Fruit fly (Drosophila melanogaster): ENCODE data around the gene CG13051.

Gene CG13051

dm6 chr3L:16286258-16286657, 21.4 kb upstream of the CG13051 start (continued):
- TF ChIP-seq Hr38 (GFP tag; optimal IDR thresholded peaks at IDR 0.05) = no peak
- peak; percentile 78 for TF ChIP-seq CG1621 (tag; optimal IDR thresholded peaks at IDR 0.05)
- no peak for TF ChIP-seq fd85E (GFP tag; optimal IDR thresholded peaks at IDR 0.05)
- peak; percentile 9 for TF ChIP-seq CG32006 (GFP tag; optimal IDR thresholded peaks at IDR 0.05)
- TF ChIP-seq CG8319 (GFP tag; optimal IDR thresholded peaks at IDR 0.05) = peak; percentile 38
- TF ChIP-seq esn (GFP tag; optimal IDR thresholded peaks at IDR 0.05) = peak; percentile 37
- peak; percentile 47 for TF ChIP-seq CG9139 (GFP tag; optimal IDR thresholded peaks at IDR 0.05)
- peak; percentile 71 for TF ChIP-seq Eip75B (GFP tag; optimal IDR thresholded peaks at IDR 0.05)
- no peak for TF ChIP-seq CG11294 (GFP tag; IDR thresholded peaks at IDR 0.05)
- no peak for TF ChIP-seq Ets21C (GFP tag; optimal IDR thresholded peaks at IDR 0.05)
- TF ChIP-seq CG8632 (GFP tag; optimal IDR thresholded peaks at IDR 0.05) = peak; percentile 67
- peak; percentile 79 for TF ChIP-seq fd59A (GFP tag; optimal IDR thresholded peaks at IDR 0.05)
- TF ChIP-seq CG10631 (GFP tag; optimal IDR thresholded peaks at IDR 0.05) = peak; percentile 54
- peak; percentile 39 for TF ChIP-seq svp (GFP tag)
- TF ChIP-seq spab (GFP tag; optimal IDR thresholded peaks at IDR 0.05) = peak; percentile 78
- TF ChIP-seq Sox102F (GFP tag; optimal IDR thresholded peaks at IDR 0.05) = peak; percentile 12
- peak; percentile 39 for TF ChIP-seq Sox15 (GFP tag; optimal IDR thresholded peaks at IDR 0.05)
- no peak for TF ChIP-seq CG8119 (GFP tag; IDR thresholded peaks at IDR 0.05)
- TF ChIP-seq CG3919 (GFP tag; optimal IDR thresholded peaks at IDR 0.05) = peak; percentile 55
- peak; percentile 54 to 88 for TF ChIP-seq ss (GFP tag; optimal IDR thresholded peaks at IDR 0.05)
- TF ChIP-seq Hr39 (GFP tag; optimal IDR thresholded peaks at IDR 0.05) = peak; percentile 29
- TF ChIP-seq Sox14 (GFP tag; optimal IDR thresholded peaks at IDR 0.05) = peak; percentile 51
- no peak for TF ChIP-seq Hr4 (GFP tag; optimal IDR thresholded peaks at IDR 0.05)
- TF ChIP-seq Lpt (GFP tag; optimal IDR thresholded peaks at IDR 0.05) = no peak
- no peak for TF ChIP-seq CG6854 (GFP tag; optimal IDR thresholded peaks at IDR 0.05)
- peak; percentile 58 for TF ChIP-seq CG34406 (GFP tag; optimal IDR thresholded peaks at IDR 0.05)
- peak; percentile 77 for TF ChIP-seq CG6808 (GFP tag; optimal IDR thresholded peaks at IDR 0.05)
- TF ChIP-seq Eip78C (GFP tag) = peak; percentile 93
- TF ChIP-seq Ets96B (tag; optimal IDR thresholded peaks at IDR 0.05) = peak; percentile 87
- peak; percentile 53 for TF ChIP-seq achi (GFP tag; optimal IDR thresholded peaks at IDR 0.05)
- peak; percentile 50 for TF ChIP-seq net (GFP tag; optimal IDR thresholded peaks at IDR 0.05)
- TF ChIP-seq CG15336 (GFP tag; IDR thresholded peaks at IDR 0.05) = no peak
- TF ChIP-seq CG16779 (tag; optimal IDR thresholded peaks at IDR 0.05) = peak; percentile 30

dm6 chr3L:16285346-16285911, 20.5 kb upstream of the CG13051 start, which contains the start of gene CG13047:
TSS of gene CG13047 (minus strand) at chr3L:16285396.
- peak; percentile 2 for TF ChIP-seq CG32006 (GFP tag; optimal IDR thresholded peaks at IDR 0.05)
- no peak for TF ChIP-seq CG1621 (tag; optimal IDR thresholded peaks at IDR 0.05)
- TF ChIP-seq CG10669 (GFP tag; optimal IDR thresholded peaks at IDR 0.05) = peak; percentile 26
- peak; percentile 13 for TF ChIP-seq acj6 (GFP tag; optimal IDR thresholded peaks at IDR 0.05)
- TF ChIP-seq CG8119 (GFP tag; IDR thresholded peaks at IDR 0.05) = no peak
- TF ChIP-seq CG31627 (GFP tag; optimal IDR thresholded peaks at IDR 0.05) = no peak
- no peak for TF ChIP-seq OdsH (GFP tag; optimal IDR thresholded peaks at IDR 0.05)
- no peak for TF ChIP-seq dsx (GFP tag; optimal IDR thresholded peaks at IDR 0.05; ENCODE audit: poor library complexity, severe bottlenecking)
- TF ChIP-seq CG16779 (tag; optimal IDR thresholded peaks at IDR 0.05) = no peak
- TF ChIP-seq CG8632 (GFP tag; optimal IDR thresholded peaks at IDR 0.05) = no peak
- no peak for TF ChIP-seq eg (GFP tag; IDR thresholded peaks at IDR 0.05)
- TF ChIP-seq Sox102F (GFP tag; optimal IDR thresholded peaks at IDR 0.05) = no peak
- TF ChIP-seq Lpt (GFP tag; optimal IDR thresholded peaks at IDR 0.05) = no peak
- TF ChIP-seq fkh (GFP tag; optimal IDR thresholded peaks at IDR 0.05) = no peak
- peak; percentile 37 for TF ChIP-seq Ets96B (tag; optimal IDR thresholded peaks at IDR 0.05)
- no peak for TF ChIP-seq CG6792 (GFP tag; optimal IDR thresholded peaks at IDR 0.05)
- no peak for TF ChIP-seq salr (GFP tag; optimal IDR thresholded peaks at IDR 0.05)
- TF ChIP-seq CG8319 (GFP tag; optimal IDR thresholded peaks at IDR 0.05) = no peak
- no peak for TF ChIP-seq Eip75B (GFP tag; optimal IDR thresholded peaks at IDR 0.05)
- no peak for TF ChIP-seq Smox (GFP tag; optimal IDR thresholded peaks at IDR 0.05)
- peak; percentile 56 for TF ChIP-seq CG3032 (tag; optimal IDR thresholded peaks at IDR 0.05)
- TF ChIP-seq CG6163 (GFP tag; IDR thresholded peaks at IDR 0.05) = no peak
- TF ChIP-seq CG10631 (GFP tag; optimal IDR thresholded peaks at IDR 0.05) = peak; percentile 10
- no peak for TF ChIP-seq Sox14 (GFP tag; optimal IDR thresholded peaks at IDR 0.05)
- TF ChIP-seq CG6808 (GFP tag; optimal IDR thresholded peaks at IDR 0.05) = peak; percentile 13
- no peak for TF ChIP-seq CG11902 (GFP tag; optimal IDR thresholded peaks at IDR 0.05)
- peak; percentile 49 for TF ChIP-seq Eip78C (GFP tag)
- no peak for TF ChIP-seq CG34406 (GFP tag; optimal IDR thresholded peaks at IDR 0.05)
- TF ChIP-seq Hr38 (GFP tag; optimal IDR thresholded peaks at IDR 0.05) = no peak
- TF ChIP-seq Eip93F (GFP tag; optimal IDR thresholded peaks at IDR 0.05) = no peak
- TF ChIP-seq CG11762 (GFP tag; optimal IDR thresholded peaks at IDR 0.05; ENCODE audit: insufficient read depth) = no peak
- no peak for TF ChIP-seq Met (GFP tag; optimal IDR thresholded peaks at IDR 0.05)

Data from whole organism, prepupa.